Fruit fly (Drosophila melanogaster) whole organism, embryonic: ENCODE data around the gene Tis11.
A peak's percentile ranks its signal among the peaks of the same experiment; 100 is the strongest.

Experiments used
- ATbp ChIP-seq: fragments of 200-800 bp; sonication (Bioruptor generic); optimal IDR thresholded peaks from 2 replicates; lab custom pipeline; 2017; ENCODE audit warnings: missing biosample characterization, mild to moderate bottlenecking, missing genetic modification characterization, missing genetic modification reagents
- Aef1 ChIP-seq: fragments of 200-800 bp; sonication (Bioruptor generic); IDR thresholded peaks from 3 replicates; pipeline ENCODE4 v1.3.6; 2022; ENCODE audit warnings: missing biosample characterization, missing genetic modification characterization
- Atf3 ChIP-seq: fragments of 200-800 bp; sonication (Bioruptor generic); optimal IDR thresholded peaks from 3 replicates; lab custom pipeline; 2016; ENCODE audit warnings: missing biosample characterization, missing genetic modification characterization
- CG10366 ChIP-seq: fragments of 200-800 bp; sonication (Bioruptor generic); IDR thresholded peaks from 2 replicates; pipeline ENCODE4 v1.3.6; 2022; ENCODE audit warnings: missing biosample characterization, missing genetic modification characterization
- CG10431 ChIP-seq: fragments of 200-800 bp; sonication (Bioruptor generic); optimal IDR thresholded peaks from 3 replicates; lab custom pipeline; 2018; ENCODE audit warnings: missing biosample characterization, mild to moderate bottlenecking, missing genetic modification characterization
- CG10979 ChIP-seq: fragments of 200-800 bp; sonication (Bioruptor generic); optimal IDR thresholded peaks from 2 replicates; lab custom pipeline; 2018; ENCODE audit warnings: missing biosample characterization, mild to moderate bottlenecking, missing genetic modification characterization, moderate library complexity
- CG13287 ChIP-seq: fragments of 200-800 bp; sonication (Bioruptor generic); IDR thresholded peaks from 2 replicates; pipeline ENCODE4 v1.3.6; 2022; ENCODE audit warnings: missing biosample characterization, missing genetic modification characterization; ENCODE audit not compliant: partially characterized antibody
- CG14860 ChIP-seq: fragments of 200-800 bp; sonication (Bioruptor generic); IDR thresholded peaks from 3 replicates; pipeline ENCODE4 v1.3.6; 2022; ENCODE audit warnings: missing biosample characterization, missing genetic modification characterization; ENCODE audit not compliant: partially characterized antibody
- CG15011 ChIP-seq: fragments of 200-800 bp; sonication (Bioruptor generic); optimal IDR thresholded peaks from 3 replicates; lab custom pipeline; 2018; ENCODE audit warnings: missing biosample characterization, mild to moderate bottlenecking, missing genetic modification characterization
- CG16779 ChIP-seq: fragments of 200-800 bp; sonication (Bioruptor generic); IDR thresholded peaks from 2 replicates; pipeline ENCODE4 v1.3.6; 2022; ENCODE audit warnings: missing biosample characterization, missing genetic modification characterization
- CG17328 ChIP-seq: fragments of 200-800 bp; sonication (Bioruptor generic); IDR thresholded peaks from 2 replicates; pipeline ENCODE4 v1.3.6; 2022; ENCODE audit warnings: missing biosample characterization, missing genetic modification characterization
- CG17612 ChIP-seq: fragments of 200-800 bp; sonication (Bioruptor generic); IDR thresholded peaks from 2 replicates; pipeline ENCODE4 v1.3.6; 2022; ENCODE audit warnings: missing biosample characterization, missing genetic modification characterization
- CG17829 ChIP-seq: fragments of 200-800 bp; optimal IDR thresholded peaks from 2 replicates; lab custom pipeline; 2019; ENCODE audit warnings: missing biosample characterization, mild to moderate bottlenecking, missing genetic modification characterization, moderate library complexity
- CG2116 ChIP-seq: fragments of 200-800 bp; sonication (Bioruptor generic); optimal IDR thresholded peaks from 3 replicates; lab custom pipeline; 2018; ENCODE audit warnings: missing biosample characterization, mild to moderate bottlenecking, missing genetic modification characterization
- CG2199 ChIP-seq: fragments of 200-800 bp; sonication (Bioruptor generic); IDR thresholded peaks from 3 replicates; pipeline ENCODE4 v1.3.6; 2022; ENCODE audit warnings: missing biosample characterization, missing genetic modification characterization
- CG31365 ChIP-seq: fragments of 200-800 bp; sonication (Bioruptor generic); optimal IDR thresholded peaks from 2 replicates; lab custom pipeline; 2018; ENCODE audit warnings: missing biosample characterization, mild to moderate bottlenecking, missing genetic modification characterization
- CG4424 ChIP-seq: fragments of 200-800 bp; sonication (Bioruptor generic); optimal IDR thresholded peaks from 3 replicates; lab custom pipeline; 2016; ENCODE audit warnings: missing biosample characterization, missing genetic modification characterization
- CG5953 ChIP-seq: fragments of 200-800 bp; sonication (Bioruptor generic); IDR thresholded peaks from 2 replicates; pipeline ENCODE4 v1.3.6; 2022; ENCODE audit warnings: missing biosample characterization, missing genetic modification characterization
- CG6854 ChIP-seq: fragments of 200-800 bp; sonication (Bioruptor generic); optimal IDR thresholded peaks from 3 replicates; lab custom pipeline; 2017; ENCODE audit warnings: missing biosample characterization, mild to moderate bottlenecking, missing genetic modification characterization
- CG7786 ChIP-seq: fragments of 200-800 bp; sonication (Bioruptor generic); optimal IDR thresholded peaks from 2 replicates; lab custom pipeline; 2016; ENCODE audit warnings: missing biosample characterization, missing genetic modification characterization
- CG7839 ChIP-seq: fragments of 200-800 bp; sonication (Bioruptor generic); optimal IDR thresholded peaks from 3 replicates; lab custom pipeline; 2018; ENCODE audit warnings: missing biosample characterization, mild to moderate bottlenecking, missing genetic modification characterization, moderate library complexity
- CG8765 ChIP-seq: fragments of 200-800 bp; sonication (Bioruptor generic); IDR thresholded peaks from 2 replicates; pipeline ENCODE4 v1.3.6; 2022; ENCODE audit warnings: missing biosample characterization, missing genetic modification characterization
- CG9215 ChIP-seq: fragments of 200-800 bp; sonication (Bioruptor generic); IDR thresholded peaks from 2 replicates; pipeline ENCODE4 v1.3.6; 2022; ENCODE audit warnings: missing biosample characterization, missing genetic modification characterization
- CG9817 ChIP-seq: fragments of 200-800 bp; sonication (Bioruptor generic); optimal IDR thresholded peaks from 2 replicates; lab custom pipeline; 2018; ENCODE audit warnings: missing biosample characterization, mild to moderate bottlenecking, missing genetic modification characterization, moderate library complexity
- Doc2 ChIP-seq: fragments of 200-800 bp; sonication (Bioruptor generic); IDR thresholded peaks from 2 replicates; pipeline ENCODE4 v1.3.6; 2022; ENCODE audit warnings: missing biosample characterization, missing genetic modification characterization
- Dref ChIP-seq: fragments of 200-800 bp; sonication (Bioruptor generic); IDR thresholded peaks from 2 replicates; pipeline ENCODE4 v1.3.6; 2022; ENCODE audit warnings: missing biosample characterization, missing genetic modification characterization
- Fer1 ChIP-seq: fragments of 200-800 bp; sonication (Bioruptor generic); optimal IDR thresholded peaks from 2 replicates; lab custom pipeline; 2017; ENCODE audit warnings: missing biosample characterization, mild to moderate bottlenecking, missing genetic modification characterization
- HHEX ChIP-seq: fragments of 200-800 bp; sonication (Bioruptor generic); optimal IDR thresholded peaks from 3 replicates; lab custom pipeline; 2017; ENCODE audit warnings: missing biosample characterization, mild to moderate bottlenecking, missing genetic modification characterization, missing genetic modification reagents
- HmgZ ChIP-seq: fragments of 200-800 bp; sonication (Bioruptor generic); optimal IDR thresholded peaks from 2 replicates; lab custom pipeline; 2018; ENCODE audit warnings: missing biosample characterization, mild to moderate bottlenecking, missing genetic modification characterization
- Hr51 ChIP-seq, 2 experiments: fragments of 200-800 bp; sonication (Bioruptor generic); optimal IDR thresholded peaks; 2 replicates in 1 of 2; 3 replicates in 1 of 2; lab custom pipeline; 2016 to 2018; ENCODE audit warnings: missing biosample characterization in 2 of 2, missing genetic modification characterization in 2 of 2, mild to moderate bottlenecking in 1 of 2, moderate library complexity in 1 of 2
- NC2α ChIP-seq: fragments of 200-800 bp; sonication (Bioruptor generic); optimal IDR thresholded peaks from 2 replicates; lab custom pipeline; 2016; ENCODE audit warnings: missing biosample characterization, missing genetic modification characterization
- NK7.1 ChIP-seq: fragments of 200-800 bp; sonication (Bioruptor generic); optimal IDR thresholded peaks from 3 replicates; lab custom pipeline; 2016; ENCODE audit warnings: missing biosample characterization, missing genetic modification characterization
- Pdp1 ChIP-seq, 2 experiments: fragments of 200-800 bp; sonication (Bioruptor generic); optimal IDR thresholded peaks; 3 replicates each; lab custom pipeline; 2016; ENCODE audit warnings: missing biosample characterization in 2 of 2, missing genetic modification characterization in 2 of 2, mild to moderate bottlenecking in 1 of 2, moderate library complexity in 1 of 2
- Taf1 ChIP-seq: fragments of 200-800 bp; sonication (Bioruptor generic); IDR thresholded peaks from 2 replicates; pipeline ENCODE4 v1.3.6; 2022; ENCODE audit warnings: missing biosample characterization, missing genetic modification characterization
- abd-A ChIP-seq: fragments of 200-800 bp; sonication (Bioruptor generic); optimal IDR thresholded peaks from 3 replicates; lab custom pipeline; 2019; ENCODE audit warnings: missing biosample characterization, mild to moderate bottlenecking, missing genetic modification characterization, moderate library complexity
- bab2 ChIP-seq: fragments of 200-800 bp; sonication (Bioruptor generic); optimal IDR thresholded peaks from 2 replicates; lab custom pipeline; 2016; ENCODE audit warnings: missing biosample characterization, missing genetic modification characterization
- cato ChIP-seq: fragments of 200-800 bp; sonication (Bioruptor generic); optimal IDR thresholded peaks from 2 replicates; lab custom pipeline; 2016; ENCODE audit warnings: missing biosample characterization, missing genetic modification characterization, borderline replicate concordance
- dan ChIP-seq: fragments of 200-800 bp; sonication (Bioruptor generic); IDR thresholded peaks from 2 replicates; pipeline ENCODE4 v1.3.6; 2022; ENCODE audit warnings: missing biosample characterization, missing genetic modification characterization
- eve ChIP-seq, 2 experiments: fragments of >200 bp; optimal IDR thresholded peaks; 2 replicates each; lab custom pipeline; 2017; ENCODE audit warnings: missing biosample characterization in 2 of 2, missing genetic modification characterization in 2 of 2
- ewg ChIP-seq: fragments of 200-800 bp; sonication (Bioruptor generic); optimal IDR thresholded peaks from 3 replicates; lab custom pipeline; 2017; ENCODE audit warnings: mild to moderate bottlenecking, missing biosample characterization, missing genetic modification reagents, missing genetic modification characterization
- nau ChIP-seq: fragments of 200-800 bp; sonication (Bioruptor generic); optimal IDR thresholded peaks from 3 replicates; lab custom pipeline; 2017; ENCODE audit warnings: missing biosample characterization, mild to moderate bottlenecking, missing genetic modification characterization, missing genetic modification reagents
- pzg ChIP-seq: fragments of 200-800 bp; sonication (Bioruptor generic); optimal IDR thresholded peaks from 3 replicates; lab custom pipeline; 2018; ENCODE audit warnings: missing biosample characterization, mild to moderate bottlenecking, missing genetic modification characterization, moderate library complexity
- sc ChIP-seq, 3 experiments: fragments of >200 bp in 2 of 3; fragments of 200-800 bp in 1 of 3; sonication (Bioruptor generic) in 1 of 3; optimal IDR thresholded peaks; 2 replicates in 2 of 3; 3 replicates in 1 of 3; lab custom pipeline; 2017; ENCODE audit warnings: mild to moderate bottlenecking in 1 of 3, missing biosample characterization in 1 of 3, missing genetic modification characterization in 1 of 3, missing genetic modification reagents in 1 of 3
- sisA ChIP-seq: fragments of 200-800 bp; sonication (Bioruptor generic); IDR thresholded peaks from 2 replicates; pipeline ENCODE4 v1.3.6; 2022; ENCODE audit warnings: missing biosample characterization, missing genetic modification characterization
- sob ChIP-seq: fragments of 200-800 bp; sonication (Bioruptor generic); IDR thresholded peaks from 2 replicates; pipeline ENCODE4 v1.3.6; 2022; ENCODE audit warnings: missing biosample characterization, missing genetic modification characterization
- sr ChIP-seq: fragments of 200-800 bp; sonication (Bioruptor generic); IDR thresholded peaks from 3 replicates; pipeline ENCODE4 v1.3.6; 2022; ENCODE audit warnings: missing biosample characterization, missing genetic modification characterization
- tll ChIP-seq, 2 experiments: fragments of 200-800 bp in 1 of 2; fragments of >200 bp in 1 of 2; sonication (Bioruptor generic) in 1 of 2; optimal IDR thresholded peaks; 2 replicates each; lab custom pipeline; 2017 to 2019; ENCODE audit warnings: missing biosample characterization in 2 of 2, missing genetic modification characterization in 2 of 2, mild to moderate bottlenecking in 1 of 2, moderate library complexity in 1 of 2
- toy ChIP-seq: fragments of 200-800 bp; sonication (Bioruptor generic); IDR thresholded peaks from 2 replicates; pipeline ENCODE4 v1.3.6; 2022; ENCODE audit warnings: missing biosample characterization, missing genetic modification characterization
- vvl ChIP-seq: fragments of 200-800 bp; sonication (Bioruptor generic); IDR thresholded peaks from 2 replicates; pipeline ENCODE4 v1.3.6; 2022; ENCODE audit warnings: missing biosample characterization, missing genetic modification characterization

Tis11 gene

DNA sequence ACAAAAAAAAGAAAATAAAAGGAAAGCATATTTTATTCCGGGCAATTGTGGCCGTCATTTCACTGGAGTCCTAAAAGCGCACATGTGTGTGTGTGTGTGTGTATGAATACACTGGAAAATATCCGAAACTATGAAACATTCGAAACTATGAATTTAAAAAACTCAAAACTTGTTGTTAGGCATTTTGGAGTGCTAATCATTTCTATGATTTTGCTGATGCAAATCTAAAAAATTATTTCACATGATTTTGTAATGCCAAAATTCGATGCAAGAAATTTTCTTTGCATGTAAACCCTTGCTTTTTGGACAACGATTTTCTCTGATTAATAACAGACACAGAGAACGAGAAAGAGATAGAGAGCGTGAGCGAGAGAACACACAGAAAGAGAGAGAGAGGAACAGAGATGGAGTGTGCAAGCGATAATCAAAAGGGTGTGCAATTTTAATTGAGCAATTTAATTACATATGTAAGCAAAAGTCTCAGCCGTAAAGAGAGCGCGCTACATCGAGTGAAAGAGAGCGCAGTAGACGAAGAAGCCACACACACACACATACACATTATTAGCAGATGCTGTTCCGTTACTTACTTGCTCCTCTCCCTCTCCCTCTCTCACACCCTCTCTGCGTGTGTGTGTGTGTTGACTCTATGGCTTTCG lies 40.0 kb downstream of the Tis11 start (continued):
- 0 out of 2 replicates have a peak, but pooled peaks have one; percentile 20 for TF ChIP-seq sob
- TF ChIP-seq Dref (GFP tag; lab: Robert Waterston, UW) = no peak
- TF ChIP-seq CG9215 (GFP tag; lab: Robert Waterston, UW) = no peak
- no peak for TF ChIP-seq CG16779 (GFP tag; lab: Robert Waterston, UW)
- no peak for TF ChIP-seq CG8765 (GFP tag; lab: Robert Waterston, UW)
- peak; percentile 2 for TF ChIP-seq CG7786 (GFP tag; lab: Kevin White, UChicago)
- TF ChIP-seq vvl (GFP tag; lab: Robert Waterston, UW) = peak; percentile 38; the same call in 1 of the 2 replicates
- no peak for TF ChIP-seq tll (GFP tag; optimal IDR thresholded peaks at IDR 0.05; lab: Kevin White, UChicago)
- no peak for TF ChIP-seq CG6854 (GFP tag; lab: Kevin White, UChicago)
- TF ChIP-seq NC2α = no peak
- TF ChIP-seq CG13287 = no peak
- no peak for TF ChIP-seq CG14860 (GFP tag; lab: Robert Waterston, UW)
- no peak for TF ChIP-seq nau (GFP tag; lab: Kevin White, UChicago)
- TF ChIP-seq eve (GFP tag; optimal IDR thresholded peaks at IDR 0.05; lab: Kevin White, UChicago) = no peak
- TF ChIP-seq Atf3 (GFP tag; lab: Kevin White, UChicago) = no peak
- TF ChIP-seq CG9817 = peak; percentile 16
- TF ChIP-seq Aef1 = peak; percentile 34; the same call in 1 of the 3 replicates
- peak; percentile 39 for TF ChIP-seq CG17829 (tag; lab: Kevin White, UChicago)
- TF ChIP-seq CG10979 = peak; percentile 55
- peak; percentile 58 for TF ChIP-seq CG17328 (GFP tag; lab: Robert Waterston, UW)
- no peak for TF ChIP-seq ATbp
- TF ChIP-seq Taf1 = no peak
- TF ChIP-seq Doc2 (GFP tag; lab: Robert Waterston, UW) = no peak
- no peak for TF ChIP-seq HHEX (GFP tag; lab: Kevin White, UChicago)
- TF ChIP-seq CG2199 = no peak
- TF ChIP-seq toy = no peak
- no peak for TF ChIP-seq CG31365
- TF ChIP-seq sisA (GFP tag; lab: Robert Waterston, UW) = peak; percentile 25; the same call in 1 of the 2 replicates
- TF ChIP-seq cato (GFP tag; lab: Kevin White, UChicago) = no peak
- no peak for TF ChIP-seq sr (GFP tag; lab: Robert Waterston, UW)
- TF ChIP-seq Hr51 (GFP tag; optimal IDR thresholded peaks at IDR 0.05; lab: Kevin White, UChicago) = peak in 1 of 2 experiments; percentile 36
- no peak for TF ChIP-seq CG2116 (GFP tag; lab: Kevin White, UChicago)
- peak; percentile 7 for TF ChIP-seq HmgZ
- no peak for TF ChIP-seq CG15011
- no peak for TF ChIP-seq CG10431 (GFP tag; lab: Kevin White, UChicago)
- no peak for TF ChIP-seq NK7.1 (GFP tag; lab: Kevin White, UChicago)
- peak; percentile 22; the same call in 1 of the 2 replicates for TF ChIP-seq CG10366 (GFP tag; lab: Robert Waterston, UW)
- TF ChIP-seq Pdp1 (GFP tag; optimal IDR thresholded peaks at IDR 0.05; lab: Kevin White, UChicago) = peak; percentile 23 to 43
- no peak for TF ChIP-seq abd-A
- TF ChIP-seq CG5953 (GFP tag; lab: Robert Waterston, UW) = no peak
- TF ChIP-seq ewg (GFP tag; lab: Kevin White, UChicago) = no peak
- no peak for TF ChIP-seq sc (optimal IDR thresholded peaks at IDR 0.05; lab: Kevin White, UChicago)
- TF ChIP-seq sc (GFP tag; optimal IDR thresholded peaks at IDR 0.05; lab: Kevin White, UChicago) = no peak
- peak; percentile 48 for TF ChIP-seq Fer1
- TF ChIP-seq CG7839 (tag; lab: Kevin White, UChicago) = peak; percentile 58
- no peak for TF ChIP-seq dan
- peak; percentile 18 for TF ChIP-seq bab2 (GFP tag; lab: Kevin White, UChicago)
- TF ChIP-seq pzg (GFP tag; lab: Kevin White, UChicago) = no peak
- no peak for TF ChIP-seq CG17612
- peak; percentile 35 for TF ChIP-seq CG4424 (GFP tag; lab: Kevin White, UChicago)
